Worm (Caenorhabditis elegans) whole organism, midembryonic: ENCODE results near the gene C29G2.6.
"Not testable (repeated sequence)": the region's sequence is repeated elsewhere in the genome, so short reads cannot be mapped to it uniquely, and the experiment has no call there.

Source experiments
- cog-1 ChIP-seq: sonication (generic microtip); optimal IDR thresholded peaks from 2 replicates; lab custom pipeline; 2016; ENCODE audit warnings: missing genetic modification characterization, missing compliant biosample characterization
- flt-1 ChIP-seq: fragments of 200-800 bp; sonication (Bioruptor generic); IDR thresholded peaks from 2 replicates; pipeline ENCODE4 v1.3.6; 2022; ENCODE audit warnings: missing genetic modification characterization, missing compliant biosample characterization
- klf-2 ChIP-seq: fragments of 200-800 bp; sonication (Bioruptor generic); conservative IDR thresholded peaks from 2 replicates; pipeline ENCODE4 v1.3.6; 2022; ENCODE audit warnings: missing genetic modification reagents, missing genetic modification characterization, missing compliant biosample characterization
- med-1 ChIP-seq: sonication (generic microtip); optimal IDR thresholded peaks from 2 replicates; lab custom pipeline; 2017; ENCODE audit warnings: missing genetic modification characterization, mild to moderate bottlenecking, missing compliant biosample characterization, antibody characterized with exemption, missing genetic modification reagents; ENCODE audit not compliant: insufficient read depth
- ztf-29 ChIP-seq: fragments of 200-800 bp; sonication (Bioruptor generic); IDR thresholded peaks from 2 replicates; pipeline ENCODE4 v1.3.6; 2022; ENCODE audit warnings: missing genetic modification reagents, missing genetic modification characterization, missing compliant biosample characterization

DNA sequence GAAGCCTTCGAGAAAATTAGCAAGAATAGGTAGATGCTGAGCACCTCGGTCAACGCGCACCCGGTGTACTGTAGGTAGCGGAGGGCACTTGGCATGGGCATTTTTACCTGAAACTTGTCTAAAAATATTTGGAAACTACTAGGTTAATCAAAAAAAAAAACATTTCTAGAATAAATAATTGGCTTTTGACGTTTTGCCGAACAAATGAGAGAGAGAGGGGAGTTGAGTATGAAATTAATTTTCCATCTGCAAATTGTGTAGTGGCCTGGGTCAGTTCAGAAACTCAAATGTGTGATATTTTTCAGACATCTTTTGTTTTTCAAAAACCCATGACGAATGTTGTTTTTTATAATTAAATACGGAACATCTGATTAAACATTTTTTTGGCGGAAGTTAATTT is 49.4 kb downstream of the C29G2.6 start, which contains the start of gene Y45G12C.10:
- TF ChIP-seq cog-1 (tag; lab: Kevin White, UChicago); med-1; flt-1; klf-2 (GFP tag; lab: Robert Waterston, UW); ztf-29 (GFP tag; lab: Robert Waterston, UW): not testable (repeated sequence)
